Worm (Caenorhabditis elegans): Measurements from ENCODE around the gene srg-56.

Gene srg-56

DNA sequence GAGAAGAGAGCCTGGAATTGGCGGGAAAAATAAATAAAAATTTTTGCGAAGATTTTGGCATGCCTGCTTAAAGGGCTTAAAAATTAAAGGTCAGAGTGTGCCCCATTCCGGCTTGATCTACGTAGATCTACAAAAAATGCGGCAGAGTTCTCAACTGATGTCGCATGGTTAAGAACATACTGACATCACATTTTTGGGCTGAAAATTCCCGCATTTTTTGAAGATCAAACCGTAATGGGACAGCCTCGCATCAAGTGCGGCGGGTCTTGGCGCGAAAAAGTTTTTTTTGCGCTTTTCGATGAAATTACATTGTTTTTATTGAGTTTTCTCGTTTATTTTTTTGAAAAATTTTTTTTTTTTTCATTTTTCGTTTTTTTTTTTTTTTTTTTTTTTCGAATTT is 47.1 kb downstream of the srg-56 start:
- TF ChIP-seq ces-1 (GFP tag; optimal IDR thresholded peaks at IDR 0.05): no peak
- TF ChIP-seq sptf-1 (tag; optimal IDR thresholded peaks at IDR 0.05): no peak
- no peak for TF ChIP-seq hlh-1 (tag; optimal IDR thresholded peaks at IDR 0.05)
- TF ChIP-seq bed-3 (GFP tag; optimal IDR thresholded peaks at IDR 0.05): no peak
- no peak for TF ChIP-seq ceh-43 (GFP tag; optimal IDR thresholded peaks at IDR 0.05)
- no peak for TF ChIP-seq lin-32 (GFP tag; optimal IDR thresholded peaks at IDR 0.05)
- no peak for TF ChIP-seq mls-2 (tag; optimal IDR thresholded peaks at IDR 0.05)

DNA sequence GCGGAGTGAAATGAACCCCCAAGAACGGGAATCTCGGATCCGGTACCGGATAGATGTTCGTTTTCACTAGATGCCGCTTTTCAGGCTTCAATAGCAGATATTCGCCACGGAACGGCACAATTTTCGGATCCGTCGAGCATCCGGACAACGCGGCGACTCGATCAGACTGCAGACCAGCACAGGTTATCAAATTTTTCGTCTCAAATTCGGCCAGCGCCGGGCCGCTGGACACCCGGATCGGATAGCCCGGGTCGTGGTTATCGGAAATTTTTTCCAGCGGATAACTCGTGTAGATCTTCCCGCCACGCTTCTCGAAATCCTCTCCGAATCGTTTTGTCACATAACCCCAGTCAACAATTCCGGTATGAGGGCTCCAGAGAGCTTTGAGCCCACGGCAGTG is 47.6 kb downstream of the srg-56 start:
- TF ChIP-seq pha-4 (tag; optimal IDR thresholded peaks at IDR 0.05): no peak

DNA sequence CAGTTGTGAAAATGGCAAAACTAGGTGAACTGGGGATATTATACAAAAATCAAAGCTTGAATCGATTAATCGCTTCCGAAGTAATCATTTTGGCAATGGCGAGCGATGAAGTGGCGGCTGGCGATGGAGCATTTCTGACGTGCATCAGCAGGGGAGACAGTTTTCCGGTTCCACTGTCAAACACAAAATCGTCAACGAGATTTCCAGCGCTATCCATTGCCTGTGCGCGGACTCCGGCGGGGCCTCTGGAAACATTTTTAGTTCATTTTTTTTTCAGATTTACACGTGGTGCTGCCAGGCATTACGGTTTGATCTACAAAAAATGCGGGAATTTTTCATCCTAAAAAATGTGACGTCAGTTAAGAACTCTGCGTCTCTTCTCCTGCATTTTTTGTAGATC is 49.5 kb downstream of the srg-56 start:
- TF ChIP-seq hlh-1 (tag; optimal IDR thresholded peaks at IDR 0.05): no peak
- TF ChIP-seq blmp-1 (tag; optimal IDR thresholded peaks at IDR 0.05): no peak
- TF ChIP-seq elt-3 (tag; optimal IDR thresholded peaks at IDR 0.05): no peak
- no peak for TF ChIP-seq nhr-12 (tag; optimal IDR thresholded peaks at IDR 0.05)
- no peak for TF ChIP-seq ceh-83 (GFP tag; optimal IDR thresholded peaks at IDR 0.05)
